Fruit fly (Drosophila melanogaster) whole organism, wandering third instar larva: ENCODE results near the gene CG13634.
A peak's percentile ranks its signal among the peaks of the same experiment; 100 is the strongest.

Experiments
- Abd-B ChIP-seq: fragments of >200 bp; optimal IDR thresholded peaks from 2 replicates; lab custom pipeline; 2017; ENCODE audit warnings: missing biosample characterization, missing genetic modification characterization
- CG32264 ChIP-seq: fragments of 200-800 bp; sonication (Bioruptor generic); optimal IDR thresholded peaks from 2 replicates; lab custom pipeline; 2016; ENCODE audit warnings: missing biosample characterization, missing genetic modification characterization
- CG9705 ChIP-seq: fragments of 200-800 bp; sonication (Bioruptor generic); optimal IDR thresholded peaks from 2 replicates; lab custom pipeline; 2018; ENCODE audit warnings: missing biosample characterization, mild to moderate bottlenecking, missing genetic modification characterization
- Dfd ChIP-seq: fragments of >200 bp; optimal IDR thresholded peaks from 2 replicates; lab custom pipeline; 2017; ENCODE audit warnings: missing biosample characterization, missing genetic modification characterization
- Dif ChIP-seq: fragments of 200-275, 200-300 bp; sonication (Bioruptor generic); optimal IDR thresholded peaks from 2 replicates; lab custom pipeline; 2018; ENCODE audit warnings: missing biosample characterization, missing genetic modification characterization; ENCODE audit not compliant: partially characterized antibody
- HLH106 ChIP-seq: fragments of 200-800 bp; optimal IDR thresholded peaks from 3 replicates; lab custom pipeline; 2019; ENCODE audit warnings: missing biosample characterization, mild to moderate bottlenecking, missing genetic modification characterization, moderate library complexity
- Hnf4 ChIP-seq: fragments of 200-800 bp; sonication (Bioruptor generic); optimal IDR thresholded peaks from 2 replicates; lab custom pipeline; 2016; ENCODE audit warnings: missing biosample characterization, mild to moderate bottlenecking, missing genetic modification characterization
- Hr78 ChIP-seq: fragments of >200 bp; optimal IDR thresholded peaks from 2 replicates; lab custom pipeline; 2017; ENCODE audit warnings: missing biosample characterization, missing genetic modification characterization
- Hr83 ChIP-seq: fragments of 200-300 bp; sonication (Bioruptor generic); optimal IDR thresholded peaks from 2 replicates; lab custom pipeline; 2016; ENCODE audit warnings: missing biosample characterization, mild to moderate bottlenecking, missing genetic modification characterization, moderate library complexity; ENCODE audit not compliant: poor library complexity, severe bottlenecking
- Jra ChIP-seq: sonication (Bioruptor generic); optimal IDR thresholded peaks from 2 replicates; lab custom pipeline; 2016; ENCODE audit warnings: missing biosample characterization, missing genetic modification characterization
- Mio ChIP-seq: sonication (Bioruptor generic); optimal IDR thresholded peaks from 2 replicates; lab custom pipeline; 2016; ENCODE audit warnings: missing biosample characterization, missing genetic modification characterization
- Myc ChIP-seq: fragments of >200 bp; optimal IDR thresholded peaks from 2 replicates; lab custom pipeline; 2017
- N ChIP-seq: fragments of >200 bp; optimal IDR thresholded peaks from 2 replicates; lab custom pipeline; 2018; ENCODE audit warnings: missing biosample characterization, missing external identifiers, missing genetic modification characterization
- OdsH ChIP-seq: fragments of 200-800 bp; sonication (Bioruptor generic); optimal IDR thresholded peaks from 2 replicates; lab custom pipeline; 2016; ENCODE audit warnings: missing biosample characterization, mild to moderate bottlenecking, missing genetic modification characterization
- Rel ChIP-seq, 2 experiments: fragments of 200-800 bp; sonication (Bioruptor generic) in 1 of 2; optimal IDR thresholded peaks; 2 replicates in 1 of 2; 3 replicates in 1 of 2; lab custom pipeline; 2016 to 2019; ENCODE audit warnings: mild to moderate bottlenecking in 2 of 2, missing biosample characterization in 2 of 2, missing genetic modification characterization in 2 of 2, moderate library complexity in 1 of 2
- Sp1 ChIP-seq: fragments of 200-800 bp; sonication (Bioruptor generic); optimal IDR thresholded peaks from 3 replicates; lab custom pipeline; 2019; ENCODE audit warnings: missing biosample characterization, mild to moderate bottlenecking, missing genetic modification characterization, moderate library complexity
- Vsx2 ChIP-seq: fragments of 200-300, 225-300 bp; sonication (Bioruptor generic); optimal IDR thresholded peaks from 2 replicates; lab custom pipeline; 2018; ENCODE audit warnings: missing biosample characterization, missing genetic modification characterization; ENCODE audit not compliant: partially characterized antibody
- br ChIP-seq: fragments of 200-800 bp; sonication (Bioruptor generic); optimal IDR thresholded peaks from 2 replicates; lab custom pipeline; 2016; ENCODE audit warnings: missing biosample characterization, missing genetic modification characterization
- brk ChIP-seq: fragments of 200-800 bp; sonication (Bioruptor generic); optimal IDR thresholded peaks from 2 replicates; lab custom pipeline; 2016; ENCODE audit warnings: missing biosample characterization, mild to moderate bottlenecking, missing genetic modification characterization
- dl ChIP-seq, 2 experiments: fragments of 175-275, 200-275 bp in 1 of 2; fragments of 200-275 bp in 1 of 2; sonication (Bioruptor generic); optimal IDR thresholded peaks; lab custom pipeline; 2018; ENCODE audit warnings: mild to moderate bottlenecking in 2 of 2, missing biosample characterization in 2 of 2, missing genetic modification characterization in 2 of 2, moderate library complexity in 2 of 2; ENCODE audit not compliant: partially characterized antibody in 2 of 2, insufficient read depth in 1 of 2
- dmrt93B ChIP-seq: fragments of 200-800 bp; sonication (Bioruptor generic); optimal IDR thresholded peaks from 2 replicates; lab custom pipeline; 2018; ENCODE audit warnings: missing biosample characterization, mild to moderate bottlenecking, missing genetic modification characterization
- dsf ChIP-seq: sonication (Bioruptor generic); optimal IDR thresholded peaks from 2 replicates; lab custom pipeline; 2016; ENCODE audit warnings: missing biosample characterization, missing genetic modification characterization, borderline replicate concordance
- ey ChIP-seq: fragments of 200-800 bp; sonication (Bioruptor generic); optimal IDR thresholded peaks from 2 replicates; lab custom pipeline; 2016; ENCODE audit warnings: missing biosample characterization, missing genetic modification characterization
- foxo ChIP-seq, 2 experiments: fragments of 200-800 bp; sonication (Bioruptor generic); optimal IDR thresholded peaks; 2 replicates in 1 of 2; 3 replicates in 1 of 2; lab custom pipeline; 2016 to 2017; ENCODE audit warnings: missing biosample characterization in 2 of 2, missing genetic modification characterization in 2 of 2
- fru ChIP-seq: fragments of 200-800 bp; sonication (Bioruptor generic); optimal IDR thresholded peaks from 3 replicates; lab custom pipeline; 2016; ENCODE audit warnings: missing biosample characterization, mild to moderate bottlenecking, missing genetic modification characterization
- h ChIP-seq: fragments of 200-800 bp; sonication (Bioruptor generic); optimal IDR thresholded peaks from 3 replicates; lab custom pipeline; 2016; ENCODE audit warnings: missing biosample characterization, mild to moderate bottlenecking, missing genetic modification characterization
- jim ChIP-seq: fragments of 175-275, 200-325 bp; sonication (Bioruptor generic); optimal IDR thresholded peaks from 2 replicates; lab custom pipeline; 2016; ENCODE audit warnings: missing biosample characterization, mild to moderate bottlenecking, missing genetic modification characterization
- lola ChIP-seq: fragments of >200 bp; optimal IDR thresholded peaks from 2 replicates; lab custom pipeline; 2017; ENCODE audit warnings: missing biosample characterization, missing genetic modification characterization
- pan ChIP-seq: fragments of >200 bp; optimal IDR thresholded peaks from 2 replicates; lab custom pipeline; 2017
- psq ChIP-seq: fragments of 200-800 bp; sonication (Bioruptor generic); optimal IDR thresholded peaks from 3 replicates; lab custom pipeline; 2017; ENCODE audit warnings: missing biosample characterization, mild to moderate bottlenecking, missing genetic modification characterization, moderate library complexity
- rgr ChIP-seq: fragments of 200-800 bp; sonication (Bioruptor generic); optimal IDR thresholded peaks from 3 replicates; lab custom pipeline; 2016; ENCODE audit warnings: missing biosample characterization, mild to moderate bottlenecking, missing genetic modification characterization
- sage ChIP-seq: fragments of 200-800 bp; sonication (Bioruptor generic); optimal IDR thresholded peaks from 2 replicates; lab custom pipeline; 2016; ENCODE audit warnings: missing biosample characterization, mild to moderate bottlenecking, missing genetic modification characterization
- sv ChIP-seq: fragments of 200-800 bp; sonication (Bioruptor generic); optimal IDR thresholded peaks from 3 replicates; lab custom pipeline; 2016; ENCODE audit warnings: missing biosample characterization, missing genetic modification characterization
- tai ChIP-seq: sonication (Bioruptor generic); optimal IDR thresholded peaks from 2 replicates; lab custom pipeline; 2016; ENCODE audit warnings: missing biosample characterization, missing genetic modification characterization
- usp ChIP-seq: fragments of >200 bp; optimal IDR thresholded peaks from 2 replicates; lab custom pipeline; 2017; ENCODE audit warnings: missing biosample characterization, missing genetic modification characterization
- woc ChIP-seq: sonication (Bioruptor generic); optimal IDR thresholded peaks from 2 replicates; lab custom pipeline; 2016; ENCODE audit warnings: missing biosample characterization, mild to moderate bottlenecking, missing genetic modification characterization

Gene CG13634

dm6 chr3R:24777101-24777500 is 12.8 kb downstream of the CG13634 start:
- TF ChIP-seq CG32264 (no peak), Abd-B (no peak), pan (lab: Kevin White, UChicago) (no peak), CG9705 (GFP tag; lab: Kevin White, UChicago) (no peak), Rel (GFP tag; optimal IDR thresholded peaks at IDR 0.05; lab: Kevin White, UChicago) (no peak), Rel (tag; optimal IDR thresholded peaks at IDR 0.05; lab: Kevin White, UChicago) (no peak), Sp1 (GFP tag; lab: Kevin White, UChicago) (no peak), jim (GFP tag; lab: Kevin White, UChicago) (no peak), usp (GFP tag; lab: Kevin White, UChicago) (no peak), tai (GFP tag; lab: Kevin White, UChicago) (no peak), Jra (GFP tag; lab: Kevin White, UChicago) (no peak), Dif (no peak), OdsH (GFP tag; lab: Kevin White, UChicago) (no peak)

- TF ChIP-seq Dfd (GFP tag; lab: Kevin White, UChicago): no peak
- TF ChIP-seq pan (lab: Kevin White, UChicago): no peak
- no peak for TF ChIP-seq dsf (GFP tag; lab: Kevin White, UChicago)
- no peak for TF ChIP-seq brk (GFP tag; lab: Kevin White, UChicago)
- no peak for TF ChIP-seq br
- TF ChIP-seq Vsx2 (GFP tag; lab: Kevin White, UChicago): no peak
- TF ChIP-seq foxo (GFP tag; optimal IDR thresholded peaks at IDR 0.05; lab: Kevin White, UChicago): no peak
Observed at dm6 chr3R:24773422-24773821, 16.5 kb downstream of the CG13634 start.

- TF ChIP-seq Myc (no peak), Hr83 (GFP tag; lab: Kevin White, UChicago) (no peak), sv (GFP tag; lab: Kevin White, UChicago) (no peak), sage (no peak), Dif (no peak), dl (GFP tag; optimal IDR thresholded peaks at IDR 0.05; lab: Kevin White, UChicago; ENCODE audit: insufficient read depth in 1 of 2, partially characterized antibody in 2 of 2) (no peak), dsf (GFP tag; lab: Kevin White, UChicago) (no peak), Dfd (GFP tag; lab: Kevin White, UChicago) (no peak), woc (GFP tag; lab: Kevin White, UChicago) (no peak), brk (GFP tag; lab: Kevin White, UChicago) (no peak), OdsH (GFP tag; lab: Kevin White, UChicago) (no peak), dmrt93B (GFP tag; lab: Kevin White, UChicago) (no peak), foxo (GFP tag; optimal IDR thresholded peaks at IDR 0.05; lab: Kevin White, UChicago) (no peak)
- TF ChIP-seq, all 38 proteins: peak for 0
Observed at dm6 chr3R:24773016-24773415, 16.9 kb downstream of the CG13634 start.

- TF ChIP-seq dl (GFP tag; optimal IDR thresholded peaks at IDR 0.05; lab: Kevin White, UChicago; ENCODE audit: insufficient read depth in 1 of 2, partially characterized antibody in 2 of 2) (peak in 1 of 2 experiments; percentile 52), HLH106 (peak; percentile 23), h (peak; percentile 50), Dfd (GFP tag; lab: Kevin White, UChicago) (no peak), Hr78 (GFP tag; lab: Kevin White, UChicago) (no peak), N (no peak), pan (lab: Kevin White, UChicago) (no peak), Myc (no peak), Mio (GFP tag; lab: Kevin White, UChicago) (no peak), Dif (peak; percentile 3), brk (GFP tag; lab: Kevin White, UChicago) (peak; percentile 11), lola (GFP tag; lab: Kevin White, UChicago) (no peak), CG32264 (no peak), foxo (GFP tag; optimal IDR thresholded peaks at IDR 0.05; lab: Kevin White, UChicago) (peak in 1 of 2 experiments; percentile 69), Sp1 (GFP tag; lab: Kevin White, UChicago) (no peak), OdsH (GFP tag; lab: Kevin White, UChicago) (peak; percentile 51), woc (GFP tag; lab: Kevin White, UChicago) (no peak), psq (GFP tag; lab: Kevin White, UChicago) (no peak), sage (no peak), Jra (GFP tag; lab: Kevin White, UChicago) (no peak), Hnf4 (GFP tag; lab: Kevin White, UChicago) (peak; percentile 5), Abd-B (no peak), Rel (GFP tag; optimal IDR thresholded peaks at IDR 0.05; lab: Kevin White, UChicago) (no peak), Rel (tag; optimal IDR thresholded peaks at IDR 0.05; lab: Kevin White, UChicago) (peak; percentile 87), CG9705 (GFP tag; lab: Kevin White, UChicago) (no peak), ey (peak; percentile 38), usp (GFP tag; lab: Kevin White, UChicago) (no peak), Vsx2 (GFP tag; lab: Kevin White, UChicago) (no peak), rgr (peak; percentile 50), fru (GFP tag; lab: Kevin White, UChicago) (peak; percentile 71)
Observed at dm6 chr3R:24771273-24772231, 18.4 kb downstream of the CG13634 start, which contains the start of gene CG42331. Gene CG42331 (plus strand): TSS chr3R:24772181.
